Worm (Caenorhabditis elegans) whole organism, early embryonic: ENCODE measurements around the gene ZK813.4.

Source experiments
- F13C5.2 ChIP-seq: sonication (generic microtip); optimal IDR thresholded peaks from 2 replicates; lab custom pipeline; 2017; ENCODE audit warnings: mild to moderate bottlenecking, missing genetic modification characterization, inconsistent platforms, missing compliant biosample characterization
- ama-1 ChIP-seq: fragments of 150-350 bp; optimal IDR thresholded peaks from 2 replicates; lab custom pipeline; 2014
- hmbx-1 ChIP-seq: sonication (generic microtip); optimal IDR thresholded peaks from 2 replicates; lab custom pipeline; 2016; ENCODE audit warnings: mild to moderate bottlenecking, missing genetic modification characterization, missing compliant biosample characterization

ce11 chrX:3393562-3393961, 36.4 kb downstream of the ZK813.4 start, which contains the start of gene slcf-2:
- TF ChIP-seq ama-1 (lab: Kevin White, UChicago) (no peak), F13C5.2 (tag; lab: Kevin White, UChicago) (no peak), hmbx-1 (tag; lab: Kevin White, UChicago) (no peak)
